Worm (Caenorhabditis elegans) whole organism, late embryonic: ENCODE measurements around the gene clpp-1.
"Not testable (repeated sequence)": the region's sequence is repeated elsewhere in the genome, so short reads cannot be mapped to it uniquely, and the experiment has no call there.

Experiments
- hlh-13 ChIP-seq: fragments of 200-800 bp; sonication (Bioruptor generic); optimal IDR thresholded peaks from 2 replicates; lab custom pipeline; 2018; ENCODE audit warnings: mild to moderate bottlenecking, missing genetic modification characterization, missing compliant biosample characterization
- sox-2 ChIP-seq: fragments of 200-800 bp; sonication (Bioruptor generic); IDR thresholded peaks from 2 replicates; pipeline ENCODE4 v1.3.6; 2022; ENCODE audit warnings: missing genetic modification reagents, missing genetic modification characterization, missing compliant biosample characterization
- unc-55 ChIP-seq: sonication (generic microtip); optimal IDR thresholded peaks from 2 replicates; lab custom pipeline; 2017; ENCODE audit warnings: missing biosample characterization, missing genetic modification reagents, missing genetic modification characterization

DNA sequence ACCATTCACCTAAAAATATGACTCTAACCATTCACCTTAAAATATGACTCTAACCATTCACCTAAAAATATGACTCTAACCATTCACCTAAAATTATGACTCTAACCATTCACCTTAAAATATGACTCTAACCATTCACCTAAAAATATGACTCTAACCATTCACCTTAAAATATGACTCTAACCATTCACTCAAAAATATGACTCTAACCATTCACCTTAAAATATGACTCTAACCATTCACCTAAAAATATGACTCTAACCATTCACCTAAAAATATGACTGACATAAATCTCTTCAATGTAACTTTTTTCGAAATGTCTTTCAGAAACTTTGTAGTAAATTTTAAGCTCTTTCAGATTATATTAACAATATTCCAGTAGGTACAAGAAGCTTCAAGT is 33.5 kb upstream of the clpp-1 start:
- TF ChIP-seq sox-2 (GFP tag; lab: Robert Waterston, UW); unc-55: not testable (repeated sequence)
- TF ChIP-seq hlh-13 (GFP tag; lab: Kevin White, UChicago): peak; percentile 56
